Fruit fly (Drosophila melanogaster) whole organism, pupa: ENCODE measurements around the gene Mst98Cb.

Experiments
- CG10348 ChIP-seq: fragments of 200-800 bp; sonication (Bioruptor generic); IDR thresholded peaks from 2 replicates; pipeline ENCODE4 v1.3.6; 2022; ENCODE audit warnings: missing biosample characterization, missing genetic modification characterization
- CG12605 ChIP-seq: fragments of 200-800 bp; sonication (Bioruptor generic); IDR thresholded peaks from 2 replicates; pipeline ENCODE4 v1.3.6; 2022; ENCODE audit warnings: missing biosample characterization, missing genetic modification characterization
- CG13204 ChIP-seq: fragments of 200-800 bp; sonication (Bioruptor generic); optimal IDR thresholded peaks from 2 replicates; lab custom pipeline; 2018; ENCODE audit warnings: missing biosample characterization, mild to moderate bottlenecking, missing genetic modification characterization, moderate library complexity
- CG14655 ChIP-seq: fragments of 200-800 bp; sonication (Bioruptor generic); optimal IDR thresholded peaks from 3 replicates; lab custom pipeline; 2017; ENCODE audit warnings: mild to moderate bottlenecking, missing biosample characterization, missing genetic modification reagents, missing genetic modification characterization
- CG15710 ChIP-seq: fragments of 200-800 bp; sonication (Bioruptor generic); optimal IDR thresholded peaks from 2 replicates; lab custom pipeline; 2018; ENCODE audit warnings: missing biosample characterization, mild to moderate bottlenecking, missing genetic modification characterization, moderate library complexity
- CG17806 ChIP-seq: fragments of 200-800 bp; sonication (Bioruptor generic); optimal IDR thresholded peaks from 2 replicates; lab custom pipeline; 2018; ENCODE audit warnings: missing biosample characterization, mild to moderate bottlenecking, missing genetic modification characterization, moderate library complexity
- CG32121 ChIP-seq: fragments of 200-800 bp; sonication (Bioruptor generic); IDR thresholded peaks from 2 replicates; pipeline ENCODE4 v1.3.6; 2022; ENCODE audit warnings: missing biosample characterization, missing genetic modification characterization
- CG34367 ChIP-seq: fragments of 200-800 bp; sonication (Bioruptor generic); optimal IDR thresholded peaks from 2 replicates; lab custom pipeline; 2018; ENCODE audit warnings: missing biosample characterization, mild to moderate bottlenecking, missing genetic modification characterization
- CG4496 ChIP-seq: fragments of 200-800 bp; sonication (Bioruptor generic); IDR thresholded peaks from 3 replicates; pipeline ENCODE4 v1.3.6; 2022; ENCODE audit warnings: missing biosample characterization, missing genetic modification characterization
- CG8159 ChIP-seq: fragments of 200-800 bp; sonication (Bioruptor generic); optimal IDR thresholded peaks from 3 replicates; lab custom pipeline; 2018; ENCODE audit warnings: missing biosample characterization, mild to moderate bottlenecking, missing genetic modification characterization, moderate library complexity
- CG8301 ChIP-seq: fragments of 200-800 bp; sonication (Bioruptor generic); optimal IDR thresholded peaks from 2 replicates; lab custom pipeline; 2018; ENCODE audit warnings: missing biosample characterization, mild to moderate bottlenecking, missing genetic modification characterization
- CG9948 ChIP-seq: fragments of 200-800 bp; sonication (Bioruptor generic); optimal IDR thresholded peaks from 2 replicates; lab custom pipeline; 2018; ENCODE audit warnings: missing biosample characterization, mild to moderate bottlenecking, missing genetic modification characterization, moderate library complexity
- D1 ChIP-seq: fragments of 200-800 bp; sonication (Bioruptor generic); optimal IDR thresholded peaks from 2 replicates; lab custom pipeline; 2018; ENCODE audit warnings: missing biosample characterization, mild to moderate bottlenecking, missing genetic modification characterization, moderate library complexity
- EcR ChIP-seq: fragments of 200-800 bp; sonication (Bioruptor generic); optimal IDR thresholded peaks from 3 replicates; lab custom pipeline; 2019; ENCODE audit warnings: missing biosample characterization, missing genetic modification characterization, mild to moderate bottlenecking, moderate library complexity, missing genetic modification reagents
- Ets98B ChIP-seq: fragments of 200-800 bp; sonication (Bioruptor generic); IDR thresholded peaks from 2 replicates; pipeline ENCODE4 v1.3.6; 2022; ENCODE audit warnings: missing biosample characterization, missing genetic modification characterization
- Pif1A ChIP-seq: fragments of 200-800 bp; sonication (Bioruptor generic); optimal IDR thresholded peaks from 3 replicates; lab custom pipeline; 2016; ENCODE audit warnings: missing biosample characterization, missing genetic modification characterization
- Pif1B ChIP-seq: fragments of 200-800 bp; sonication (Bioruptor generic); optimal IDR thresholded peaks from 3 replicates; lab custom pipeline; 2016; ENCODE audit warnings: missing biosample characterization, missing genetic modification characterization
- Snoo ChIP-seq: fragments of 200-800 bp; sonication (Bioruptor generic); optimal IDR thresholded peaks from 3 replicates; lab custom pipeline; 2017; ENCODE audit warnings: missing biosample characterization, mild to moderate bottlenecking, missing genetic modification characterization, inconsistent platforms
- fd96Ca ChIP-seq: fragments of 200-800 bp; sonication (Bioruptor generic); IDR thresholded peaks from 3 replicates; pipeline ENCODE4 v1.3.6; 2022; ENCODE audit warnings: missing biosample characterization, missing genetic modification characterization
- gl ChIP-seq: fragments of 200-800 bp; sonication (Bioruptor generic); optimal IDR thresholded peaks from 2 replicates; lab custom pipeline; 2018; ENCODE audit warnings: missing biosample characterization, mild to moderate bottlenecking, missing genetic modification characterization
- rn ChIP-seq: fragments of 200-800 bp; sonication (Bioruptor generic); IDR thresholded peaks from 2 replicates; pipeline ENCODE4 v1.3.6; 2022; ENCODE audit warnings: missing biosample characterization, missing genetic modification characterization

The Mst98Cb gene

DNA sequence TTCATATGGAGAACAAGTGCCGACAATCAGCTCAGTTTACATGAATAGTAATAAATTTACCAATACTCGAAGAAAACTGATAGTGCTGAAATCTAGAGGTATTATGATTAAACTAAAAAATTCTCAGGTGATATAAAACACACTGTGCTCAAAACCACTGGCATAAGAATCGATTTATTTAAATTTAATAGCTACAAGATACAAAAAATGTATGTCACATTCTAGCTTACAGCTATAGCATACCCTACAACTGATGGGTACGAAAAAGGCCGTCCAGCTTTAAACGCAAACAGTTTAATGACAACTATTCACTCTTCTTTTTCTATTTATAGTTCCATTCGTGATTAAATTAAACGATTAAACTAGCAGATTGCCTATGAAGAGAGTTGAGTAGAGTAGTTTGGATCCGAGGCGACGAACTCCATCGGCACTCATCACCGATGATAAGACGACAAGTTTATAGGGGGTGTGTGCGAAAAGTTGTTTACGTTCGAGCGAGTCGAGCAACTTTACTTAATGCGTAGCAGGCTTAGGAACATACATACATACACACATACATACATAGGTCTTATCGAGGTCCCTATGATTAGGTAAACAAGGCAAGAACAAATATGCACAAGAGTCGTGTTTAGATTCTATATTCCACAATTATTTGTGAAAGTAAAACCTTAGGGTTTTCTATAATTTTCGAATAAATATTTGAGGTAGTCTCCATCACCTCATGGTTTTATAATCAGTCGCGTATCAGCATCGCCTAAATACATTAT lies 36.4 kb downstream of the Mst98Cb start:
- TF ChIP-seq CG14655 (GFP tag; lab: Kevin White, UChicago) = peak; percentile 89
- peak; percentile 24 for TF ChIP-seq D1 (tag; lab: Kevin White, UChicago)
- TF ChIP-seq CG10348 (GFP tag; lab: Robert Waterston, UW) = peak; percentile 68
- TF ChIP-seq CG12605 (GFP tag; lab: Robert Waterston, UW) = peak; percentile 83
- TF ChIP-seq EcR (GFP tag; lab: Kevin White, UChicago) = peak; percentile 60
- peak; percentile 80 for TF ChIP-seq CG8159 (tag; lab: Kevin White, UChicago)
- TF ChIP-seq CG32121 (GFP tag; lab: Robert Waterston, UW) = peak; percentile 89
- peak; percentile 78 for TF ChIP-seq CG34367 (tag; lab: Kevin White, UChicago)
- TF ChIP-seq CG13204 (GFP tag; lab: Kevin White, UChicago) = peak; percentile 19
- peak; percentile 71 for TF ChIP-seq Pif1A (GFP tag; lab: Kevin White, UChicago)
- TF ChIP-seq Snoo (tag; lab: Kevin White, UChicago) = no peak
- TF ChIP-seq gl (tag; lab: Kevin White, UChicago) = peak; percentile 13
- peak; percentile 82 for TF ChIP-seq CG15710 (tag; lab: Kevin White, UChicago)
- peak; percentile 93 for TF ChIP-seq CG4496
- TF ChIP-seq CG17806 (tag; lab: Kevin White, UChicago) = peak; percentile 76
- peak; percentile 81 for TF ChIP-seq fd96Ca (GFP tag; lab: Robert Waterston, UW)
- peak; percentile 77 for TF ChIP-seq CG9948 (tag; lab: Kevin White, UChicago)
- peak; percentile 93 for TF ChIP-seq Ets98B
- TF ChIP-seq Pif1B = peak; percentile 8
- peak; percentile 77 for TF ChIP-seq rn (GFP tag; lab: Robert Waterston, UW)
- TF ChIP-seq CG8301 (tag; lab: Kevin White, UChicago) = peak; percentile 86

DNA sequence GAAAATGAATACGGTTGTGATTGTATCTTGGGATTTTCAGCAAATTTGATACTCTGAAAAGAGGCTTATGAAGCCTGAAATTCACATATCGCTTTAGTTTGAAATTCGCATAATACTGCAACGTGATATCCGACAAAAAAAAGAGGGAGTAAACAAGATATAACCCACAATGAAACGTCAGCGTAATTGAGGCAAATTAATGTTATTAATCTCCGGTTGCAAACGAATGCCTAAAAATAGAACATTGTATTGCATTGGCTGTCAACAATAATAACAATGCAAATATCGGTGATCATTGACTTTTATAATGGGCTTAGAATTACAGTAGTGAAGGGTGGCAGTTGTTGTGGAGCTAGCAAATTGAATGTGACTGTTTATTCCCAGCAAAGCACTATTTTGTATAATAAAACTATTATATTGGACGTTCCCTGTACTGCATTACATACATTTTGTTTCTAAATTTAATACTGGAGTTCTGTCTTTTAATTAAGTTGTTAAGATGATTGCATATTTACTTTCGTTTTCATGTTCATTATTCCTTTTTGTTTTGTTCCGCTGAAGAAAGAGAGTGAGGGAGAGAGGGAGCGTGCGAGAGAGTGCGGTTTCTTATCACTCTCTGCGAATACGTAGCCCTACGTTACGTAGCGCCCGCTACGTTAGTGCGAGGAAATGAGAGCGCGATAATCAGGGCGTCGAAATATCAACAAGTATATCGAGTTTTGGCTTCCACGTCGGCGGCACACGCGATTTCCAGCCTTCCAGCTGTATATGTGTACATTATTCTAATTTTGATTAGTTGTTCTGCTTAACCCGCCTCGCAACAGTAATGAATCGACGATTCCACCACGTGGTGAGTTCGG lies 37.9 kb downstream of the Mst98Cb start:
- TF ChIP-seq Snoo (tag; lab: Kevin White, UChicago) (peak; percentile 13), Pif1A (GFP tag; lab: Kevin White, UChicago) (no peak), CG32121 (GFP tag; lab: Robert Waterston, UW) (no peak), CG12605 (GFP tag; lab: Robert Waterston, UW) (no peak; the same call in 1 of the 2 replicates), CG17806 (tag; lab: Kevin White, UChicago) (no peak), CG14655 (GFP tag; lab: Kevin White, UChicago) (peak; percentile 19), CG4496 (peak; percentile 11; the same call in 1 of the 3 replicates), CG8159 (tag; lab: Kevin White, UChicago) (no peak), D1 (tag; lab: Kevin White, UChicago) (peak; percentile 7), CG13204 (GFP tag; lab: Kevin White, UChicago) (no peak), CG34367 (tag; lab: Kevin White, UChicago) (no peak), CG10348 (GFP tag; lab: Robert Waterston, UW) (no peak), Ets98B (no peak), Pif1B (peak; percentile 26), gl (tag; lab: Kevin White, UChicago) (peak; percentile 1), rn (GFP tag; lab: Robert Waterston, UW) (no peak), CG15710 (tag; lab: Kevin White, UChicago) (no peak), EcR (GFP tag; lab: Kevin White, UChicago) (no peak), CG9948 (tag; lab: Kevin White, UChicago) (no peak), CG8301 (tag; lab: Kevin White, UChicago) (no peak), fd96Ca (GFP tag; lab: Robert Waterston, UW) (no peak)

DNA sequence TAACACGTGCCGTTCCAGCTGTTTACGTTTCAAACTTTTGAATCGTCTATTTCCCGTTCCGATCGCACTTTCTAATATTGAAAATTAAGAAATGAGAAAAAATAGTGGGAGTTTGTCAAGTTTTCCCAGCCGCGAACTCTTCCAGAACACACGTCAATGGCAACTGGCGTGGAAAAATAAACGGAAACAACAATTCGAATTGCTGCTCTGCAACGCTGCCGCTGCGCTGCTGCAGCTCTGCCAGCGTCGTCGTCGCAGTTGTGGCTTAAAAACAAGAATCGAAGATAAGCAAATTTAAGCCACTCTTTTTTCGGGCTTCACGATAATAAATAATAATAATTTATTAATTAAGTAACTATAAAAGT lies 38.5 kb downstream of the Mst98Cb start:
- TF ChIP-seq Ets98B (no peak), CG4496 (no peak), CG8301 (tag; lab: Kevin White, UChicago) (no peak), CG8159 (tag; lab: Kevin White, UChicago) (no peak), gl (tag; lab: Kevin White, UChicago) (no peak), CG12605 (GFP tag; lab: Robert Waterston, UW) (no peak), CG17806 (tag; lab: Kevin White, UChicago) (no peak), CG9948 (tag; lab: Kevin White, UChicago) (no peak), fd96Ca (GFP tag; lab: Robert Waterston, UW) (no peak)

DNA sequence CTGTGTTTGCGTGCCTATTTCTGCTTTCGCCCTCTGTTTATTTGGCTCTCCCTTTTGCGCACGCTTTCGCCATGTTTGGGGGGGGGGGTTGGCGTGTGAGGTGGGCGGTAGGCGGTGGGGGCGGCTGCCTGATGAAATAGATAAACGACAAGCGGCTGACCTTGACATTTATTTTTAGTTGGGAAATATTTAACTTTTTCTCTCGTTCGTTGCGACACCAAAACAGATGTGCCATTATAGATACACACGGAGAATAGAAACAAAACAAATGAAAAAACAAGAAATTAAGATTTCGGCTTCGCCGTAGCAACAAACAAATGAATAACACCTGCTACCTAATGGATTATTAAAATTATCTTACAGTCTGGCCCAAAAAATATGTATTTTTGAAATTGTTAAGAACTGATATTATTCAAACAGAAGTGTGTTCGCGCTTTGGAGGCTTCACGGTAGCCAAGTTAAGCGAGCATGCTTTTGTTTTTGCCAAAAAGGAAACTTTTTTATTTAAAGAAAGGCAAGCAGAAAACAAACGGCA lies 39.6 kb downstream of the Mst98Cb start:
- no peak for TF ChIP-seq Snoo (tag; lab: Kevin White, UChicago)
- TF ChIP-seq rn (GFP tag; lab: Robert Waterston, UW) = no peak
- TF ChIP-seq CG8159 (tag; lab: Kevin White, UChicago) = no peak
- TF ChIP-seq CG32121 (GFP tag; lab: Robert Waterston, UW) = peak; percentile 74
- no peak for TF ChIP-seq D1 (tag; lab: Kevin White, UChicago)
- peak; percentile 55 for TF ChIP-seq CG14655 (GFP tag; lab: Kevin White, UChicago)
- no peak for TF ChIP-seq CG17806 (tag; lab: Kevin White, UChicago)
- TF ChIP-seq CG10348 (GFP tag; lab: Robert Waterston, UW) = no peak
- TF ChIP-seq CG4496 = peak; percentile 58; the same call in 2 of the 3 replicates
- peak; percentile 56; the same call in 1 of the 3 replicates for TF ChIP-seq fd96Ca (GFP tag; lab: Robert Waterston, UW)
- TF ChIP-seq CG15710 (tag; lab: Kevin White, UChicago) = no peak
- TF ChIP-seq CG34367 (tag; lab: Kevin White, UChicago) = no peak
- no peak for TF ChIP-seq gl (tag; lab: Kevin White, UChicago)
- no peak for TF ChIP-seq Pif1A (GFP tag; lab: Kevin White, UChicago)
- peak; percentile 8 for TF ChIP-seq CG8301 (tag; lab: Kevin White, UChicago)
- TF ChIP-seq CG12605 (GFP tag; lab: Robert Waterston, UW) = peak; percentile 12; the same call in 1 of the 2 replicates
- peak; percentile 65 for TF ChIP-seq Ets98B
- TF ChIP-seq CG9948 (tag; lab: Kevin White, UChicago) = no peak
- TF ChIP-seq CG13204 (GFP tag; lab: Kevin White, UChicago) = no peak
- TF ChIP-seq EcR (GFP tag; lab: Kevin White, UChicago) = no peak
- TF ChIP-seq Pif1B = no peak
